Fruit fly (Drosophila melanogaster) whole organism, embryonic: Measurements from ENCODE around the gene Ac76E.
A peak's percentile ranks its signal among the peaks of the same experiment; 100 is the strongest.

Source experiments
- Adf1 ChIP-seq: fragments of 200-800 bp; sonication (Bioruptor generic); IDR thresholded peaks from 2 replicates; pipeline ENCODE4 v1.3.6; 2022; ENCODE audit warnings: missing biosample characterization, missing genetic modification characterization
- Antp ChIP-seq: fragments of 200-800 bp; sonication (Bioruptor generic); optimal IDR thresholded peaks from 3 replicates; lab custom pipeline; 2016; ENCODE audit warnings: missing biosample characterization, missing genetic modification characterization
- Atf-2 ChIP-seq: fragments of 200-800 bp; sonication (Bioruptor generic); optimal IDR thresholded peaks from 2 replicates; lab custom pipeline; 2016; ENCODE audit warnings: missing biosample characterization, missing genetic modification characterization
- CG10267 ChIP-seq: fragments of 200-800 bp; sonication (Bioruptor generic); optimal IDR thresholded peaks from 2 replicates; lab custom pipeline; 2018; ENCODE audit warnings: missing biosample characterization, mild to moderate bottlenecking, missing genetic modification characterization, moderate library complexity
- CG10431 ChIP-seq: fragments of 200-800 bp; sonication (Bioruptor generic); optimal IDR thresholded peaks from 3 replicates; lab custom pipeline; 2018; ENCODE audit warnings: missing biosample characterization, mild to moderate bottlenecking, missing genetic modification characterization
- CG11504 ChIP-seq: fragments of 200-800 bp; sonication (Bioruptor generic); optimal IDR thresholded peaks from 3 replicates; lab custom pipeline; 2019; ENCODE audit warnings: missing biosample characterization, mild to moderate bottlenecking, missing genetic modification characterization, moderate library complexity
- CG13775 ChIP-seq: fragments of 200-800 bp; sonication (Bioruptor generic); optimal IDR thresholded peaks from 3 replicates; lab custom pipeline; 2017; ENCODE audit warnings: missing biosample characterization, mild to moderate bottlenecking, missing genetic modification characterization
- CG15514 ChIP-seq: fragments of 200-800 bp; sonication (Bioruptor generic); optimal IDR thresholded peaks from 3 replicates; lab custom pipeline; 2017; ENCODE audit warnings: missing biosample characterization, missing genetic modification characterization, mild to moderate bottlenecking, moderate library complexity, missing genetic modification reagents
- CG16863 ChIP-seq: fragments of 200-800 bp; sonication (Bioruptor generic); optimal IDR thresholded peaks from 3 replicates; lab custom pipeline; 2016; ENCODE audit warnings: missing biosample characterization, missing genetic modification characterization
- CG17186 ChIP-seq: fragments of 200-800 bp; sonication (Bioruptor generic); optimal IDR thresholded peaks from 3 replicates; lab custom pipeline; 2017; ENCODE audit warnings: missing biosample characterization, missing genetic modification reagents, missing genetic modification characterization
- CG18476 ChIP-seq: fragments of 200-800 bp; sonication (Bioruptor generic); optimal IDR thresholded peaks from 2 replicates; lab custom pipeline; 2016; ENCODE audit warnings: missing biosample characterization, mild to moderate bottlenecking, missing genetic modification characterization
- CG18599 ChIP-seq: fragments of 200-800 bp; sonication (Bioruptor generic); optimal IDR thresholded peaks from 3 replicates; lab custom pipeline; 2017; ENCODE audit warnings: missing biosample characterization, missing genetic modification characterization, mild to moderate bottlenecking, moderate library complexity, missing genetic modification reagents
- CG2120 ChIP-seq: fragments of 200-800 bp; sonication (Bioruptor generic); optimal IDR thresholded peaks from 3 replicates; lab custom pipeline; 2016; ENCODE audit warnings: missing biosample characterization, missing genetic modification characterization
- CG3065 ChIP-seq: fragments of 200-800 bp; sonication (Bioruptor generic); optimal IDR thresholded peaks from 2 replicates; lab custom pipeline; 2016; ENCODE audit warnings: missing biosample characterization, missing genetic modification characterization
- CG3163 ChIP-seq: fragments of 200-800 bp; sonication (Bioruptor generic); optimal IDR thresholded peaks from 3 replicates; lab custom pipeline; 2016; ENCODE audit warnings: missing biosample characterization, missing genetic modification characterization
- CG32772 ChIP-seq: fragments of 200-800 bp; sonication (Bioruptor generic); IDR thresholded peaks from 2 replicates; pipeline ENCODE4 v1.3.6; 2022; ENCODE audit warnings: missing biosample characterization, missing genetic modification characterization
- CG33213 ChIP-seq: fragments of 200-800 bp; sonication (Bioruptor generic); optimal IDR thresholded peaks from 3 replicates; lab custom pipeline; 2016; ENCODE audit warnings: missing biosample characterization, missing genetic modification characterization
- CG3726 ChIP-seq: fragments of 200-800 bp; sonication (Bioruptor generic); IDR thresholded peaks from 3 replicates; pipeline ENCODE4, ENCODE4 v1.3.6; 2022; ENCODE audit warnings: missing biosample characterization, missing genetic modification characterization
- CG42726 ChIP-seq: fragments of 200-800 bp; sonication (Bioruptor generic); IDR thresholded peaks from 2 replicates; pipeline ENCODE4 v1.3.6; 2022; ENCODE audit warnings: missing biosample characterization, missing genetic modification characterization; ENCODE audit not compliant: partially characterized antibody
- CG6654 ChIP-seq: fragments of 200-800 bp; sonication (Bioruptor generic); optimal IDR thresholded peaks from 2 replicates; lab custom pipeline; 2017; ENCODE audit warnings: missing biosample characterization, mild to moderate bottlenecking, missing genetic modification characterization
- CG7745 ChIP-seq: fragments of 200-800 bp; sonication (Bioruptor generic); optimal IDR thresholded peaks from 2 replicates; lab custom pipeline; 2018; ENCODE audit warnings: missing biosample characterization, mild to moderate bottlenecking, missing genetic modification characterization, moderate library complexity
- CG8944 ChIP-seq: fragments of 200-800 bp; sonication (Bioruptor generic); optimal IDR thresholded peaks from 3 replicates; lab custom pipeline; 2016; ENCODE audit warnings: missing biosample characterization, missing genetic modification characterization
- CTCF ChIP-seq: fragments of 200-800 bp; sonication (Bioruptor generic); optimal IDR thresholded peaks from 2 replicates; lab custom pipeline; 2017; ENCODE audit warnings: missing biosample characterization, mild to moderate bottlenecking, missing genetic modification characterization, moderate library complexity
- Dbx ChIP-seq: fragments of 200-800 bp; sonication (Bioruptor generic); IDR thresholded peaks from 3 replicates; pipeline ENCODE4 v1.3.6; 2022; ENCODE audit warnings: missing biosample characterization, missing genetic modification characterization
- Ets97D ChIP-seq: fragments of 200-800 bp; sonication (Bioruptor generic); optimal IDR thresholded peaks from 3 replicates; lab custom pipeline; 2016; ENCODE audit warnings: missing biosample characterization, missing genetic modification characterization
- Gsc ChIP-seq: fragments of 200-800 bp; sonication (Bioruptor generic); IDR thresholded peaks from 2 replicates; pipeline ENCODE4 v1.3.6; 2022; ENCODE audit warnings: missing biosample characterization, missing genetic modification characterization
- H2.0 ChIP-seq: fragments of 200-800 bp; sonication (Bioruptor generic); IDR thresholded peaks from 2 replicates; pipeline ENCODE4 v1.3.6; 2022; ENCODE audit warnings: missing biosample characterization, missing genetic modification characterization
- HLH54F ChIP-seq: fragments of 200-800 bp; sonication (Bioruptor generic); optimal IDR thresholded peaks from 3 replicates; lab custom pipeline; 2016; ENCODE audit warnings: missing biosample characterization, missing genetic modification characterization
- Nf-YC ChIP-seq: fragments of 200-800 bp; optimal IDR thresholded peaks from 3 replicates; lab custom pipeline; 2019; ENCODE audit warnings: missing biosample characterization, mild to moderate bottlenecking, missing genetic modification characterization, moderate library complexity
- Rfx ChIP-seq: fragments of 200-800 bp; sonication (Bioruptor generic); IDR thresholded peaks from 2 replicates; pipeline ENCODE4 v1.3.6; 2022; ENCODE audit warnings: missing biosample characterization, missing genetic modification characterization
- Rx ChIP-seq: fragments of 200-800 bp; sonication (Bioruptor generic); IDR thresholded peaks from 2 replicates; pipeline ENCODE4 v1.3.6; 2022; ENCODE audit warnings: missing biosample characterization, missing genetic modification characterization
- Side ChIP-seq: fragments of 200-800 bp; sonication (Bioruptor generic); optimal IDR thresholded peaks from 2 replicates; lab custom pipeline; 2016; ENCODE audit warnings: missing biosample characterization, missing genetic modification characterization
- Spps ChIP-seq: fragments of 200-800 bp; sonication (Bioruptor generic); optimal IDR thresholded peaks from 2 replicates; lab custom pipeline; 2018; ENCODE audit warnings: missing biosample characterization, mild to moderate bottlenecking, missing genetic modification characterization
- Trl ChIP-seq, 3 experiments: fragments of >200 bp in 2 of 3; fragments of 200-800 bp in 1 of 3; sonication (Bioruptor generic) in 1 of 3; optimal IDR thresholded peaks; 2 replicates in 1 of 3; 3 replicates in 2 of 3; lab custom pipeline; 2016 to 2017; ENCODE audit warnings: missing biosample characterization in 1 of 3, missing genetic modification characterization in 1 of 3
- chinmo ChIP-seq: fragments of 200-800 bp; sonication (Bioruptor generic); IDR thresholded peaks from 4 replicates; pipeline ENCODE4 v1.3.6; 2022; ENCODE audit warnings: missing biosample characterization, missing genetic modification characterization; ENCODE audit not compliant: partially characterized antibody
- chm ChIP-seq: fragments of 200-800 bp; sonication (Bioruptor generic); IDR thresholded peaks from 2 replicates; pipeline ENCODE4 v1.3.6; 2022; ENCODE audit warnings: missing biosample characterization, missing genetic modification characterization
- corto ChIP-seq: fragments of 200-800 bp; sonication (Bioruptor generic); optimal IDR thresholded peaks from 2 replicates; lab custom pipeline; 2016; ENCODE audit warnings: missing biosample characterization, mild to moderate bottlenecking, missing genetic modification characterization, moderate library complexity
- danr ChIP-seq: fragments of 200-800 bp; sonication (Bioruptor generic); IDR thresholded peaks from 2 replicates; pipeline ENCODE4 v1.3.6; 2022; ENCODE audit warnings: missing biosample characterization, missing genetic modification characterization
- dimm ChIP-seq: fragments of 200-800 bp; sonication (Bioruptor generic); IDR thresholded peaks from 2 replicates; pipeline ENCODE4 v1.3.6; 2022; ENCODE audit warnings: missing biosample characterization, missing genetic modification characterization
- dysf ChIP-seq: fragments of 200-800 bp; sonication (Bioruptor generic); IDR thresholded peaks from 3 replicates; pipeline ENCODE4 v1.3.6; 2022; ENCODE audit warnings: missing biosample characterization, missing genetic modification characterization
- esg ChIP-seq: fragments of 200-800 bp; sonication (Bioruptor generic); conservative IDR thresholded peaks from 2 replicates; pipeline ENCODE4 v1.3.6; 2022; ENCODE audit warnings: missing biosample characterization, missing genetic modification characterization
- fd64A ChIP-seq: fragments of 200-800 bp; sonication (Bioruptor generic); optimal IDR thresholded peaks from 3 replicates; lab custom pipeline; 2018; ENCODE audit warnings: missing biosample characterization, mild to moderate bottlenecking, missing genetic modification characterization
- fu2 ChIP-seq: fragments of 200-800 bp; sonication (Bioruptor generic); optimal IDR thresholded peaks from 2 replicates; lab custom pipeline; 2016; ENCODE audit warnings: missing biosample characterization, missing genetic modification characterization
- gcm2 ChIP-seq: fragments of 200-800 bp; sonication (Bioruptor generic); optimal IDR thresholded peaks from 2 replicates; lab custom pipeline; 2016; ENCODE audit warnings: missing biosample characterization, missing genetic modification characterization
- grau ChIP-seq: fragments of 200-800 bp; optimal IDR thresholded peaks from 3 replicates; lab custom pipeline; 2019; ENCODE audit warnings: missing biosample characterization, mild to moderate bottlenecking, missing genetic modification characterization, moderate library complexity
- h ChIP-seq: fragments of >200 bp; optimal IDR thresholded peaks from 2 replicates; lab custom pipeline; 2017
- mam ChIP-seq: fragments of 200-800 bp; sonication (Bioruptor generic); optimal IDR thresholded peaks from 3 replicates; lab custom pipeline; 2016; ENCODE audit warnings: missing biosample characterization, missing genetic modification characterization
- nmo ChIP-seq: fragments of 200-800 bp; sonication (Bioruptor generic); optimal IDR thresholded peaks from 2 replicates; lab custom pipeline; 2018; ENCODE audit warnings: missing biosample characterization, mild to moderate bottlenecking, missing genetic modification characterization, moderate library complexity
- peb ChIP-seq: fragments of 200-800 bp; sonication (Bioruptor generic); IDR thresholded peaks from 2 replicates; pipeline ENCODE4 v1.3.6; 2022; ENCODE audit warnings: missing biosample characterization, missing genetic modification characterization
- repo ChIP-seq: fragments of 200-800 bp; sonication (Bioruptor generic); optimal IDR thresholded peaks from 2 replicates; lab custom pipeline; 2016; ENCODE audit warnings: missing biosample characterization, missing genetic modification characterization
- run ChIP-seq: fragments of 200-800 bp; sonication (Bioruptor generic); optimal IDR thresholded peaks from 3 replicates; lab custom pipeline; 2018; ENCODE audit warnings: missing biosample characterization, mild to moderate bottlenecking, missing genetic modification characterization
- sens-2 ChIP-seq: fragments of 200-800 bp; sonication (Bioruptor generic); IDR thresholded peaks from 2 replicates; pipeline ENCODE4 v1.3.6; 2022; ENCODE audit warnings: missing biosample characterization, missing genetic modification characterization
- shn ChIP-seq: fragments of 200-800 bp; sonication (Bioruptor generic); optimal IDR thresholded peaks from 3 replicates; lab custom pipeline; 2016; ENCODE audit warnings: missing biosample characterization, missing genetic modification characterization
- sqz ChIP-seq: fragments of 200-800 bp; sonication (Bioruptor generic); optimal IDR thresholded peaks from 3 replicates; lab custom pipeline; 2018; ENCODE audit warnings: missing biosample characterization, mild to moderate bottlenecking, missing genetic modification characterization

Gene Ac76E

DNA sequence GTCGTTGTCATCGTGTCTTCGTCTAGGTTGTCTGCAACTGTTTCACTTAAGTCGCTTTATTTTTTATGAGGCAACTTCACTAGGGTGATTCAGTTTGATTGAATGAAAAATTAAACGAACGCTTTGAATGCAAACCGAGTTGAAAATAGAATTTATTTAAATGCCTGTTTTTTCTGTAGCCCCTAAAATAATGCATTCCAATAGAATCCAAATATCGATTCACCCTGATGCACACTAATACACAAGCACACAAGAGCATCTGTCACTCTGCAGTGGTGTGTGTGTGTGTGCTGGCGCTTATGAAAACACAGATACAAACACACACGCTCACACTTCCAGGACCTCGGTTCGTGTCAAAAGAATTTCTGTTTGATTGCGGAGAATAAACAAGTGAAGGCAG lies 22.7 kb downstream of the Ac76E start (continued):
- TF ChIP-seq Trl (optimal IDR thresholded peaks at IDR 0.05; lab: Kevin White, UChicago) (no peak), Trl (GFP tag; optimal IDR thresholded peaks at IDR 0.05; lab: Kevin White, UChicago) (no peak), CTCF (GFP tag; lab: Kevin White, UChicago) (no peak), sqz (no peak), CG32772 (GFP tag; lab: Robert Waterston, UW) (no peak), Side (GFP tag; lab: Kevin White, UChicago) (no peak), fd64A (GFP tag; lab: Kevin White, UChicago) (no peak), sens-2 (GFP tag; lab: Robert Waterston, UW) (no peak), gcm2 (no peak), CG33213 (GFP tag; lab: Kevin White, UChicago) (no peak), Rx (GFP tag; lab: Robert Waterston, UW) (no peak), CG18599 (peak; percentile 73), Atf-2 (no peak), esg (no peak), h (no peak), CG7745 (tag; lab: Kevin White, UChicago) (no peak), CG3065 (GFP tag; lab: Kevin White, UChicago) (no peak), peb (GFP tag; lab: Robert Waterston, UW) (no peak), Dbx (GFP tag; lab: Robert Waterston, UW) (no peak), CG6654 (no peak), CG3163 (GFP tag; lab: Kevin White, UChicago) (no peak), fu2 (no peak), dysf (no peak), Adf1 (GFP tag; lab: Robert Waterston, UW) (no peak), Gsc (no peak), CG15514 (GFP tag; lab: Kevin White, UChicago) (no peak), dimm (no peak), H2.0 (GFP tag; lab: Robert Waterston, UW) (no peak), CG42726 (GFP tag; lab: Robert Waterston, UW) (no peak), repo (GFP tag; lab: Kevin White, UChicago) (no peak), Antp (GFP tag; lab: Kevin White, UChicago) (no peak), run (tag; lab: Kevin White, UChicago) (no peak), danr (GFP tag; lab: Robert Waterston, UW) (no peak), shn (no peak), CG17186 (GFP tag; lab: Kevin White, UChicago) (no peak), CG16863 (GFP tag; lab: Kevin White, UChicago) (no peak), Rfx (GFP tag; lab: Robert Waterston, UW) (no peak), CG2120 (GFP tag; lab: Kevin White, UChicago) (peak; percentile 43), HLH54F (GFP tag; lab: Kevin White, UChicago) (no peak), nmo (GFP tag; lab: Kevin White, UChicago) (no peak), Spps (tag; lab: Kevin White, UChicago) (no peak), CG8944 (GFP tag; lab: Kevin White, UChicago) (no peak), corto (GFP tag; lab: Kevin White, UChicago) (no peak), mam (GFP tag; lab: Kevin White, UChicago) (no peak), chinmo (GFP tag; lab: Robert Waterston, UW) (no peak), CG10431 (no peak), Ets97D (GFP tag; lab: Kevin White, UChicago) (no peak), CG3726 (GFP tag; lab: Robert Waterston, UW) (no peak), CG10267 (tag; lab: Kevin White, UChicago) (no peak), CG13775 (GFP tag; lab: Kevin White, UChicago) (no peak), CG11504 (peak; percentile 50), CG18476 (no peak), Nf-YC (no peak), chm (no peak), grau (tag; lab: Kevin White, UChicago) (no peak)
